Fruit fly (Drosophila melanogaster) S2 (cell line): ENCODE results near the gene Drice.

Source experiments
- CG8478 ChIP-seq: fragments of >200 bp; optimal IDR thresholded peaks from 2 replicates; lab custom pipeline; 2018
- CTCF ChIP-seq, 2 experiments: fragments of >200 bp; optimal IDR thresholded peaks; 2 replicates each; lab custom pipeline; 2018

The Drice gene

DNA sequence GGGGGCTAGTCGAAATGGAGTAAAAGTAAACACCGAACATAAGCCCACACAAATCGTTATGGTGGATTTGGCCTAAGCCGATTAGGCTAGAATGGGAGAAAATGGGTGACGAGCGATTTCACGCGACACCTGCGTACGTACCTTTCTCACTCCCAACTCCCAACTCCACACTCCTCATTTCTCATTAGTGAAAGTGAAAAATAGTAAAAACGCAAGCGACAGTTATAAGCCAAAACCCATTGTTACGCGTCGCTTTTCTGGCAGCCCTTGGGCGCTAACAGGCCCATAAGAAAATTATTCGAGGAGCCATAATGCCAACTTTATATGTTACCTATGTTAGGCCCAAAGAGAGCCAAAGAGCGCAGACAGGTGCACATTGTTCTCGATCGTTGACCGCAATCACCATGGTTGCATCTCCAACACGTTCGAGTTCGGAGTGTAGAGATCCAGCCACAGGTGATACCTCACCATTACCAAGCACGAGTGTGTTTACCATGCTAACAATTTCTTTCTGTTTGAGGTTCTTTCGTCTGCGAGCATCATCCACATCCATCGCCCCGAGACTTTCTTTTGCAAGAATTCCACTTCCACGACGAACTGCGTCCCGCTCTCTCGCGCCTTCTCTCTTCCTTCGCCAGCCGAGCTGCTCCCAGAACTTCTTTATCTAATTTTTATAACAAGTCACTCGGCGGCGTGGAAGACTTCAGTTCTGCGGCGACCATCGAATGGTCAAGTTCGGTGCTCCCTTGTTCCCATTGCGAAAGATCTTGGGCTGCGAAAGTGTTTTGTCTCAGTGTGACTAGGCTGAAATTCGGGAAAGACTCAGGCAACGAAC is 19.2 kb downstream of the Drice start, which contains the start of gene neo:
Gene neo, plus strand, starts transcription at position 698 of the 835 bp plus-strand sequence.
- no peak for TF ChIP-seq CG8478 (lab: Kevin White, UChicago)
- no peak for TF ChIP-seq CTCF (optimal IDR thresholded peaks at IDR 0.05; lab: Kevin White, UChicago)

dm6 chr3R:29829228-29829786 is 29.8 kb downstream of the Drice start:
- TF ChIP-seq CG8478 (lab: Kevin White, UChicago) = no peak
- no peak for TF ChIP-seq CTCF (optimal IDR thresholded peaks at IDR 0.05; lab: Kevin White, UChicago)

dm6 chr3R:29830925-29831324 is 31.5 kb downstream of the Drice start:
- TF ChIP-seq CTCF (optimal IDR thresholded peaks at IDR 0.05; lab: Kevin White, UChicago) (no peak), CG8478 (lab: Kevin White, UChicago) (no peak)

DNA sequence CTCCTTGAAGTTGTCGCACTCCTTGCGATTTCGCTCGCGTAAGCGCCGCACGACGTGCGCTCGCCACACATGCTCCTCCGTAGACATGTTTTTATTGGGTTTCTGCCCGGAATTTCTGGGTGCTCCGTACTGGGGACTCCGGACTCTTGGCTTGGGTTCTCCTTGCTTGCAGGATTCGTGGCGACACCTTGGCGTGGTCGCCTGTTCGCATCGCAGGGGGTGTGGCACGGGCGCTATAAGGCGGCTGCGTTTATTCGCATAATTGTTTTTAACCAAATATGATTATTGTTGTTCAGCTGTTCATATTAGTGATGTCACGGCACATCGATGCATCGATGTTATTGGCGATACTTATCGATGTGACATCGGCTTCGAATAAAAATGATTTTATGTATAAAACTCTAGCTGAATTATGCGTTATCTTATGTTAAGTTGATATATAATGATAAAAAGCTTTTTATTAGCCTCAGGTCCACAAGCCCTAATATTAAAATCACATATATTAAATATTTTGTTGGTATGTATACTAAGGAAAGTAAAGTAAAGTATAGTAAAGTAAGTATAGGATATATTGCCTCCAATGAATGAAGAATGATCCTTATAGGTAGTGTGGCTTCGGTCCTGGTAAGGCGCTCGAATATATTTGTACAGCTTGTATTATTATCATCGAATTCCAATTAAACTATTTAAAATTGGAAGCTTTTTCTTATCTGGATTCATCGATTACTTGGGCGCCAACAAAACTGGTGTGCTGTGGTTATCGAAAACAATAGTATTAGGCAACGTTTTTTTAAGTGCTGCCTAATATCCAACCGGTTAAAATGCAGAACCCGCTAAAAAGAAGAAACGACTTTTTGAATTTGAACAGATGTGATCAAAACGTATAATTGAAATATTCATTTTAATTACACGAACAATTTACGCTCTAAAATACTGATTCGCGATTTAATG is 35.6 kb downstream of the Drice start, which contains the start of gene Atg16:
Gene Atg16, minus strand, starts transcription at position 343 of the 951 bp plus-strand sequence.
- no peak for TF ChIP-seq CG8478 (lab: Kevin White, UChicago)
- TF ChIP-seq CTCF (optimal IDR thresholded peaks at IDR 0.05; lab: Kevin White, UChicago) = no peak

dm6 chr3R:29835710-29836049 is 36.2 kb downstream of the Drice start, which contains the start of gene Prtl99C:
Gene Prtl99C, plus strand, starts transcription at chr3R:29835950.
- TF ChIP-seq CG8478 (lab: Kevin White, UChicago) (no peak), CTCF (optimal IDR thresholded peaks at IDR 0.05; lab: Kevin White, UChicago) (no peak)

dm6 chr3R:29836188-29836587 is 36.7 kb downstream of the Drice start, which contains the start of gene CG42592:
Gene CG42592, minus strand, starts transcription at chr3R:29836288.
- TF ChIP-seq CG8478 (lab: Kevin White, UChicago) (no peak), CTCF (optimal IDR thresholded peaks at IDR 0.05; lab: Kevin White, UChicago) (no peak)

DNA sequence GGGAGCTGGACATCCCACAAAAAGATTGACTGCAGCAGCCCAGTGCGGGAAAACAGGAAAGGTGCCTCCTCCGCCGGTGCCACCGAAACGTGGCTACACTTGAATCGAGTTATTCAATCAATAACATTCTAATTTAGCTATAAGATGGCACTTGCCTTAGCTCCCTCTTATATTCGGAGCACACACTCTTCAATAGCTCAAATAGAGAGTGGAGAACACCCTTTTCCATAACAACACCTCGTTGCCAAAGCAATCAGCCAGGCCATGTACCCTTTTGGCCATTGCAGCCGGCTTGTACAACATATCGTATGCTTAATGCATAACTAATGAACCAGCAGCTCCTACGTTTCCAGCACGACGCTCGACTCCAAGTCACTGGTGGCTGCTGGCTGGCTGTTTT is 38.3 kb downstream of the Drice start:
- no peak for TF ChIP-seq CTCF (optimal IDR thresholded peaks at IDR 0.05; lab: Kevin White, UChicago)
- no peak for TF ChIP-seq CG8478 (lab: Kevin White, UChicago)

DNA sequence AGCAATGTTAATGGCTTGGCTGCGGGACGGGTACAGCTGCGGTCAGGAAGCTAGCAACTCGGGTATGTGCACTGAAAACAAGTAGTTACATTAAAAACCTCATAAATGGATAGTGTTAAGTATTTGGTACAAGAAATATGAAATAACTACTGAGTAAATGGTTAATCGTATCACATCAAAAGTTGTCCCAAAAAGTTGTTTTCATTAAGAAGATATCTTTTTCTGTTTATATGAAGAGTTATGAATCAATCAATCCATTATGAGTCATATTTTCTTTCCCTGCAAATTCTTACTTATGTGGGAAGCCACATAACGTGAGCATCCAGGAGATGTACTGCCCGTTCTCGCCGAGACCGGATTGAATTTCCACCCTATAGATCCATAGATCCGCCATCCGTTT is 39.3 kb downstream of the Drice start:
- TF ChIP-seq CTCF (optimal IDR thresholded peaks at IDR 0.05; lab: Kevin White, UChicago) (no peak), CG8478 (lab: Kevin White, UChicago) (no peak)

DNA sequence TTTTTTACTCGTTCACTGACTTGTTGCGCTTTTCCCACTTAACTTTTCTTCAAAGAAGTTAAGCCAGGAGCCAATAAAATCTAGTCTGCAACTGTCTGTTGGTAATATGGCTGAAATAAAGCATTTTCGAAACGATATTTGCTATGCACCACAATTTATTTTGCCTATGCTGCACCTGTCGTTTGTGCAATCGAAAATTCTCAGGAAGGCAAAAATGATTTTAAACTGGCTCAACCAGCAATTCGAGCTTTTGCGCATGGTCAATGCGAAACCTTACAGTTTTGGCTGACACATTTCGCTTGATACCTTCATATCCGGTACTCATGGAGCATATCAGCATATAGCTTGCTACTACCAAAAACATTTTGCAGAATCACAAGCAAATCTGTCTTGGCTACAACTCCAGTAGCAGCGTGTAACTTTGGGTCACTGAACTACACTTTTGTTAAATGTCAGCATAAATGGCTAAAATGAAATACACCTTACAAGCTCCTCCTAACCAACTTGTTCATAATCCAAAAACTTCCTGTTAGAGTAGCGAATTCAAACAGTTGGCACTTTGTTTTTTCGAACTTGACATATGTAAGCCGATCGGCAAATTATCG is 40.4 kb downstream of the Drice start:
- TF ChIP-seq CTCF (optimal IDR thresholded peaks at IDR 0.05; lab: Kevin White, UChicago) = no peak

dm6 chr3R:29841293-29841791 is 41.9 kb downstream of the Drice start, which contains the start of gene Cad99C:
Gene Cad99C, plus strand, starts transcription at chr3R:29841657.
- no peak for TF ChIP-seq CTCF (optimal IDR thresholded peaks at IDR 0.05; lab: Kevin White, UChicago)
- TF ChIP-seq CG8478 (lab: Kevin White, UChicago) = no peak

DNA sequence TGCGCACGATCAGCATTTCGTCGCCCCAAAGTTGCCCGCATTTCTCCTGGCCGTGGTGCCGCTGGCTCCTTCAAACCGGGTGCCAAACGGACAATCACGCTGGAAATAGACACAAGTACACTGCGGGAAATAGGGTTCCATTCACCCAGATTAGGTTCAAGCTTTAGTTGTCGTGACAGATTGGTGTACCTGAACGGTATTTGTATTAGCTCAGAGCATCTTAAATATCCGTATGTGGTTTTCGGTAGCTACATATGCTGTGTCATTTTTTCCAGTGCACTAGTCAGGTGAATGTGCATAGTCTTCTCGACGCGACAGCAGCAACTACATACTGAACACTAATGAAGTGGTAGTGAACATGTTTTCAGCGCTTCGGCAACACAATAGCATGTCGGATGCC is 47.7 kb downstream of the Drice start:
- TF ChIP-seq CTCF (optimal IDR thresholded peaks at IDR 0.05; lab: Kevin White, UChicago) = no peak
